Fruit fly (Drosophila melanogaster) whole organism: ENCODE results near the gene CG43689.

ENCODE experiments used
- CG8478 ChIP-seq: fragments of >200 bp; optimal IDR thresholded peaks from 2 replicates; lab custom pipeline; 2018; ENCODE audit warnings: inconsistent platforms
- Dll ChIP-seq: fragments of >200 bp; optimal IDR thresholded peaks from 2 replicates; lab custom pipeline; 2017
- EcR ChIP-seq, 2 experiments: fragments of >200 bp; optimal IDR thresholded peaks; 2 replicates each; lab custom pipeline; 2017; ENCODE audit warnings: missing biosample characterization in 2 of 2, missing genetic modification characterization in 2 of 2, missing genetic modification reagents in 2 of 2
- pan ChIP-seq: fragments of >200 bp; optimal IDR thresholded peaks from 2 replicates; lab custom pipeline; 2017
- psq ChIP-seq: fragments of >200 bp; optimal IDR thresholded peaks from 2 replicates; lab custom pipeline; 2017
- usp ChIP-seq: fragments of >200 bp; optimal IDR thresholded peaks from 2 replicates; lab custom pipeline; 2017; ENCODE audit warnings: missing biosample characterization, missing genetic modification characterization, mixed read lengths

DNA sequence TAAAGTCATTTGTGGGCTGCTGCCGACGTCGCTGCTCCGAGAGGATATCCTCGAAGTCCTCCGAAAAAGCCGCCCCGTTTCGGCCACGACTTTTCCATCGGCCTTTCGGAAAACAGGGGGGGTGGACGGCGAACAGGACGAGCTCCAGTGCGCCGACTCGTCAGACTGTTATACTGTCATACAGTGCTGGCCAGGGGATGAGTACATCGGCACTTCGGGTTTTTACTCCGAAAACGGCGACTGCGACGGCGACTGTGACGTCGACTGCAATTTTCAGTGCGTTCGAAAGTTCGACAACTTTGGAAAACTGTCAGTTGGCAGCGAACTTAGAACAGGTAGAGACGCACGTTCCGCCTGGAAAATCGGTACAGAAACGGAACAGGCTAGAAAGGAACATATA is at the start of gene CG43689:
- no peak for TF ChIP-seq Dll (lab: Kevin White, UChicago)
- TF ChIP-seq psq (lab: Kevin White, UChicago): no peak
- TF ChIP-seq EcR (GFP tag; optimal IDR thresholded peaks at IDR 0.05; lab: Kevin White, UChicago): no peak
- TF ChIP-seq pan (lab: Kevin White, UChicago): no peak
- TF ChIP-seq CG8478: no peak
- TF ChIP-seq usp: no peak
